Fruit fly (Drosophila melanogaster): ENCODE results near the gene CG4198.

The CG4198 gene

dm6 chrX:5358813-5359212 lies 45.8 kb downstream of the CG4198 start:
- TF ChIP-seq Abd-B (GFP tag; optimal IDR thresholded peaks at IDR 0.05): no peak
- TF ChIP-seq br (GFP tag; optimal IDR thresholded peaks at IDR 0.05): no peak
- no peak for TF ChIP-seq GATAd (GFP tag; optimal IDR thresholded peaks at IDR 0.05)
- no peak for TF ChIP-seq h (GFP tag; optimal IDR thresholded peaks at IDR 0.05)
- no peak for TF ChIP-seq jim (GFP tag; optimal IDR thresholded peaks at IDR 0.05)
- no peak for TF ChIP-seq sv (GFP tag; optimal IDR thresholded peaks at IDR 0.05)
- TF ChIP-seq usp (GFP tag; optimal IDR thresholded peaks at IDR 0.05): no peak
- TF ChIP-seq Sp1 (GFP tag; optimal IDR thresholded peaks at IDR 0.05): no peak
- no peak for TF ChIP-seq tai (GFP tag; optimal IDR thresholded peaks at IDR 0.05)
- TF ChIP-seq sage (GFP tag; optimal IDR thresholded peaks at IDR 0.05): no peak
- no peak for TF ChIP-seq Rel (GFP tag; optimal IDR thresholded peaks at IDR 0.05)
- TF ChIP-seq Rel (tag; optimal IDR thresholded peaks at IDR 0.05): no peak
- no peak for TF ChIP-seq dl (GFP tag; optimal IDR thresholded peaks at IDR 0.05; ENCODE audit: insufficient read depth in 1 of 2, partially characterized antibody in 2 of 2)
- no peak for TF ChIP-seq pan (optimal IDR thresholded peaks at IDR 0.05)

- TF ChIP-seq dsf (GFP tag; optimal IDR thresholded peaks at IDR 0.05; ENCODE audit: borderline replicate concordance): no peak
- no peak for TF ChIP-seq N (GFP tag; optimal IDR thresholded peaks at IDR 0.05)
- TF ChIP-seq Jra (GFP tag; optimal IDR thresholded peaks at IDR 0.05): no peak
- no peak for TF ChIP-seq pan (optimal IDR thresholded peaks at IDR 0.05)
- no peak for TF ChIP-seq rgr (GFP tag; optimal IDR thresholded peaks at IDR 0.05)
- TF ChIP-seq brk (GFP tag; optimal IDR thresholded peaks at IDR 0.05): no peak
- TF ChIP-seq CG9705 (GFP tag; optimal IDR thresholded peaks at IDR 0.05): no peak
- TF ChIP-seq br (GFP tag; optimal IDR thresholded peaks at IDR 0.05): no peak
- no peak for TF ChIP-seq ey (GFP tag; optimal IDR thresholded peaks at IDR 0.05)
- no peak for TF ChIP-seq psq (GFP tag; optimal IDR thresholded peaks at IDR 0.05)
- TF ChIP-seq OdsH (GFP tag; optimal IDR thresholded peaks at IDR 0.05): no peak
- TF ChIP-seq CrebA (GFP tag; optimal IDR thresholded peaks at IDR 0.05; ENCODE audit: borderline replicate concordance): no peak
- no peak for TF ChIP-seq GATAd (GFP tag; optimal IDR thresholded peaks at IDR 0.05)
- TF ChIP-seq foxo (GFP tag; optimal IDR thresholded peaks at IDR 0.05): no peak
- no peak for TF ChIP-seq sv (GFP tag; optimal IDR thresholded peaks at IDR 0.05)
- TF ChIP-seq h (GFP tag; optimal IDR thresholded peaks at IDR 0.05): no peak
- no peak for TF ChIP-seq CG32264 (GFP tag; optimal IDR thresholded peaks at IDR 0.05)
- no peak for TF ChIP-seq dl (GFP tag; optimal IDR thresholded peaks at IDR 0.05; ENCODE audit: insufficient read depth in 1 of 2, partially characterized antibody in 2 of 2)
These were observed 50.1 kb downstream of the CG4198 start for dm6 chrX:5363116-5363515.

dm6 chrX:5364031-5364430 lies 51.0 kb downstream of the CG4198 start:
- TF ChIP-seq Mio (GFP tag; optimal IDR thresholded peaks at IDR 0.05): no peak
- no peak for TF ChIP-seq N (GFP tag; optimal IDR thresholded peaks at IDR 0.05)
- TF ChIP-seq h (GFP tag; optimal IDR thresholded peaks at IDR 0.05): no peak
- TF ChIP-seq Abd-B (GFP tag; optimal IDR thresholded peaks at IDR 0.05): no peak
- TF ChIP-seq dsf (GFP tag; optimal IDR thresholded peaks at IDR 0.05; ENCODE audit: borderline replicate concordance): no peak
- no peak for TF ChIP-seq OdsH (GFP tag; optimal IDR thresholded peaks at IDR 0.05)
- TF ChIP-seq Myc (optimal IDR thresholded peaks at IDR 0.05): no peak
- TF ChIP-seq jim (GFP tag; optimal IDR thresholded peaks at IDR 0.05): no peak
- TF ChIP-seq Sp1 (GFP tag; optimal IDR thresholded peaks at IDR 0.05): no peak
- no peak for TF ChIP-seq brk (GFP tag; optimal IDR thresholded peaks at IDR 0.05)
- no peak for TF ChIP-seq Hnf4 (GFP tag; optimal IDR thresholded peaks at IDR 0.05)
- no peak for TF ChIP-seq CG32264 (GFP tag; optimal IDR thresholded peaks at IDR 0.05)
- no peak for TF ChIP-seq dl (GFP tag; optimal IDR thresholded peaks at IDR 0.05; ENCODE audit: insufficient read depth in 1 of 2, partially characterized antibody in 2 of 2)
- no peak for TF ChIP-seq ey (GFP tag; optimal IDR thresholded peaks at IDR 0.05)
- no peak for TF ChIP-seq usp (GFP tag; optimal IDR thresholded peaks at IDR 0.05)
- TF ChIP-seq Hr83 (GFP tag; optimal IDR thresholded peaks at IDR 0.05; ENCODE audit: poor library complexity, severe bottlenecking): no peak
- no peak for TF ChIP-seq Rel (GFP tag; optimal IDR thresholded peaks at IDR 0.05)
- TF ChIP-seq Rel (tag; optimal IDR thresholded peaks at IDR 0.05): no peak
- no peak for TF ChIP-seq pan (optimal IDR thresholded peaks at IDR 0.05)
